Fruit fly (Drosophila melanogaster) whole organism, pupa: ENCODE measurements around the gene Tudor-SN.

Experiments
- CG12605 ChIP-seq: fragments of 200-800 bp; sonication (Bioruptor generic); IDR thresholded peaks from 2 replicates; pipeline ENCODE4 v1.3.6; 2022; ENCODE audit warnings: missing biosample characterization, missing genetic modification characterization
- CG14655 ChIP-seq: fragments of 200-800 bp; sonication (Bioruptor generic); optimal IDR thresholded peaks from 3 replicates; lab custom pipeline; 2017; ENCODE audit warnings: mild to moderate bottlenecking, missing biosample characterization, missing genetic modification reagents, missing genetic modification characterization
- CG4496 ChIP-seq: fragments of 200-800 bp; sonication (Bioruptor generic); IDR thresholded peaks from 3 replicates; pipeline ENCODE4 v1.3.6; 2022; ENCODE audit warnings: missing biosample characterization, missing genetic modification characterization
- CG8301 ChIP-seq: fragments of 200-800 bp; sonication (Bioruptor generic); optimal IDR thresholded peaks from 2 replicates; lab custom pipeline; 2018; ENCODE audit warnings: missing biosample characterization, mild to moderate bottlenecking, missing genetic modification characterization

dm6 chr3L:271501-272249 is 7.5 kb upstream of the Tudor-SN start:
- TF ChIP-seq CG8301 (no peak), CG14655 (no peak), CG12605 (GFP tag; lab: Robert Waterston, UW) (peak; percentile 47; the same call in 1 of the 2 replicates), CG4496 (GFP tag; lab: Robert Waterston, UW) (no peak)
